Fruit fly (Drosophila melanogaster) whole organism, embryonic: ENCODE data around the gene CG31213.

Experiments
- CG11093 ChIP-seq: fragments of 200-800 bp; sonication (Bioruptor generic); IDR thresholded peaks from 3 replicates; pipeline ENCODE4 v1.3.6; 2022; ENCODE audit warnings: missing biosample characterization, missing genetic modification characterization
- CG12299 ChIP-seq: fragments of 200-800 bp; sonication (Bioruptor generic); optimal IDR thresholded peaks from 2 replicates; lab custom pipeline; 2018; ENCODE audit warnings: missing biosample characterization, mild to moderate bottlenecking, missing genetic modification characterization
- CG13287 ChIP-seq: fragments of 200-800 bp; sonication (Bioruptor generic); IDR thresholded peaks from 2 replicates; pipeline ENCODE4 v1.3.6; 2022; ENCODE audit warnings: missing biosample characterization, missing genetic modification characterization; ENCODE audit not compliant: partially characterized antibody
- CG13296 ChIP-seq: fragments of 200-800 bp; sonication (Bioruptor generic); optimal IDR thresholded peaks from 3 replicates; lab custom pipeline; 2018; ENCODE audit warnings: missing biosample characterization, mild to moderate bottlenecking, missing genetic modification characterization
- CG13894 ChIP-seq: fragments of 200-800 bp; sonication (Bioruptor generic); optimal IDR thresholded peaks from 3 replicates; lab custom pipeline; 2018; ENCODE audit warnings: missing biosample characterization, mild to moderate bottlenecking, missing genetic modification characterization, moderate library complexity
- CG14014 ChIP-seq: fragments of 200-800 bp; sonication (Bioruptor generic); IDR thresholded peaks from 2 replicates; pipeline ENCODE4 v1.3.6; 2022; ENCODE audit warnings: missing biosample characterization, missing genetic modification characterization
- CG15696 ChIP-seq: fragments of 200-800 bp; sonication (Bioruptor generic); optimal IDR thresholded peaks from 2 replicates; lab custom pipeline; 2019; ENCODE audit warnings: missing biosample characterization, mild to moderate bottlenecking, missing genetic modification characterization, moderate library complexity
- CG17829 ChIP-seq: fragments of 200-800 bp; optimal IDR thresholded peaks from 2 replicates; lab custom pipeline; 2019; ENCODE audit warnings: missing biosample characterization, mild to moderate bottlenecking, missing genetic modification characterization, moderate library complexity
- CG18262 ChIP-seq: fragments of 200-800 bp; optimal IDR thresholded peaks from 3 replicates; lab custom pipeline; 2019; ENCODE audit warnings: missing biosample characterization, mild to moderate bottlenecking, missing genetic modification characterization, moderate library complexity
- CG2678 ChIP-seq: fragments of 200-800 bp; sonication (Bioruptor generic); optimal IDR thresholded peaks from 3 replicates; lab custom pipeline; 2019; ENCODE audit warnings: missing biosample characterization, mild to moderate bottlenecking, missing genetic modification characterization, moderate library complexity
- CG30403 ChIP-seq: fragments of 200-800 bp; sonication (Bioruptor generic); optimal IDR thresholded peaks from 3 replicates; lab custom pipeline; 2016; ENCODE audit warnings: missing biosample characterization, missing genetic modification characterization
- CG31441 ChIP-seq: fragments of 200-800 bp; sonication (Bioruptor generic); IDR thresholded peaks from 2 replicates; pipeline ENCODE4 v1.3.6; 2022; ENCODE audit warnings: missing biosample characterization, missing genetic modification characterization
- CG5953 ChIP-seq: fragments of 200-800 bp; sonication (Bioruptor generic); IDR thresholded peaks from 2 replicates; pipeline ENCODE4 v1.3.6; 2022; ENCODE audit warnings: missing biosample characterization, missing genetic modification characterization
- CG6765 ChIP-seq: fragments of 200-800 bp; sonication (Bioruptor generic); optimal IDR thresholded peaks from 3 replicates; lab custom pipeline; 2017; ENCODE audit warnings: missing biosample characterization, mild to moderate bottlenecking, missing genetic modification characterization
- CG7928 ChIP-seq: fragments of 200-800 bp; sonication (Bioruptor generic); optimal IDR thresholded peaks from 2 replicates; lab custom pipeline; 2017; ENCODE audit warnings: missing biosample characterization, mild to moderate bottlenecking, missing genetic modification characterization
- CG9876 ChIP-seq: fragments of 200-800 bp; sonication (Bioruptor generic); optimal IDR thresholded peaks from 2 replicates; lab custom pipeline; 2016; ENCODE audit warnings: missing biosample characterization, missing genetic modification characterization
- Ets65A ChIP-seq: fragments of 200-800 bp; sonication (Bioruptor generic); peaks from one replicate; lab custom pipeline; 2016; ENCODE audit warnings: missing biosample characterization, missing genetic modification characterization
- H15 ChIP-seq: fragments of 200-800 bp; sonication (Bioruptor generic); IDR thresholded peaks from 3 replicates; pipeline ENCODE4 v1.3.6; 2022; ENCODE audit warnings: missing biosample characterization, missing genetic modification characterization
- HLH54F ChIP-seq: fragments of 200-800 bp; sonication (Bioruptor generic); optimal IDR thresholded peaks from 3 replicates; lab custom pipeline; 2016; ENCODE audit warnings: missing biosample characterization, missing genetic modification characterization
- NC2β ChIP-seq: fragments of 200-800 bp; sonication (Bioruptor generic); optimal IDR thresholded peaks from 2 replicates; lab custom pipeline; 2016; ENCODE audit warnings: missing biosample characterization, missing genetic modification characterization
- NfI ChIP-seq: fragments of 200-800 bp; sonication (Bioruptor generic); optimal IDR thresholded peaks from 3 replicates; lab custom pipeline; 2018; ENCODE audit warnings: missing biosample characterization, mild to moderate bottlenecking, missing genetic modification characterization, moderate library complexity
- PHDP ChIP-seq: fragments of 200-800 bp; sonication (Bioruptor generic); optimal IDR thresholded peaks from 3 replicates; lab custom pipeline; 2018; ENCODE audit warnings: missing biosample characterization, mild to moderate bottlenecking, missing genetic modification characterization, moderate library complexity
- Pdp1 ChIP-seq, 2 experiments: fragments of 200-800 bp; sonication (Bioruptor generic); optimal IDR thresholded peaks; 3 replicates each; lab custom pipeline; 2016; ENCODE audit warnings: missing biosample characterization in 2 of 2, missing genetic modification characterization in 2 of 2, mild to moderate bottlenecking in 1 of 2, moderate library complexity in 1 of 2
- Scr ChIP-seq: fragments of 200-800 bp; sonication (Bioruptor generic); IDR thresholded peaks from 2 replicates; pipeline ENCODE4 v1.3.6; 2022; ENCODE audit warnings: missing biosample characterization, missing genetic modification characterization; ENCODE audit not compliant: partially characterized antibody
- Sox102F ChIP-seq: fragments of 200-800 bp; sonication (Bioruptor generic); optimal IDR thresholded peaks from 2 replicates; lab custom pipeline; 2018; ENCODE audit warnings: missing biosample characterization, mild to moderate bottlenecking, missing genetic modification characterization, moderate library complexity
- Stat92E ChIP-seq, 3 experiments: fragments of >200 bp in 2 of 3; fragments of 200-800 bp in 1 of 3; sonication (Bioruptor generic) in 1 of 3; optimal IDR thresholded peaks; 2 replicates each; lab custom pipeline; 2017 to 2019; ENCODE audit warnings: missing biosample characterization in 3 of 3, missing genetic modification characterization in 3 of 3, mild to moderate bottlenecking in 1 of 3, moderate library complexity in 1 of 3
- ara ChIP-seq: fragments of 200-800 bp; sonication (Bioruptor generic); IDR thresholded peaks from 2 replicates; pipeline ENCODE4 v1.3.6; 2022; ENCODE audit warnings: missing biosample characterization, missing genetic modification characterization
- ato ChIP-seq: fragments of 200-800 bp; sonication (Bioruptor generic); IDR thresholded peaks from 2 replicates; pipeline ENCODE4 v1.3.6; 2022; ENCODE audit warnings: missing biosample characterization, missing genetic modification characterization; ENCODE audit not compliant: partially characterized antibody
- bcd ChIP-seq: fragments of 200-800 bp; sonication (Bioruptor generic); optimal IDR thresholded peaks from 2 replicates; lab custom pipeline; 2017; ENCODE audit warnings: missing biosample characterization, mild to moderate bottlenecking, missing genetic modification characterization
- cas ChIP-seq: fragments of 200-800 bp; sonication (Bioruptor generic); IDR thresholded peaks from 2 replicates; pipeline ENCODE4 v1.3.6; 2022; ENCODE audit warnings: missing biosample characterization, missing genetic modification characterization
- caup ChIP-seq: fragments of 200-800 bp; sonication (Bioruptor generic); optimal IDR thresholded peaks from 3 replicates; lab custom pipeline; 2017; ENCODE audit warnings: missing biosample characterization, mild to moderate bottlenecking, missing genetic modification characterization, moderate library complexity; ENCODE audit not compliant: severe bottlenecking
- chif ChIP-seq, 2 experiments: fragments of 200-800 bp; sonication (Bioruptor generic); optimal IDR thresholded peaks; 3 replicates each; lab custom pipeline; 2016; ENCODE audit warnings: missing biosample characterization in 2 of 2, missing genetic modification characterization in 2 of 2
- crp ChIP-seq, 2 experiments: fragments of 200-800 bp; sonication (Bioruptor generic); optimal IDR thresholded peaks; 2 replicates in 1 of 2; 3 replicates in 1 of 2; lab custom pipeline; 2017; ENCODE audit warnings: missing biosample characterization in 2 of 2, missing genetic modification characterization in 2 of 2, mild to moderate bottlenecking in 1 of 2, moderate library complexity in 1 of 2
- fd96Cb ChIP-seq: fragments of 200-800 bp; sonication (Bioruptor generic); optimal IDR thresholded peaks from 2 replicates; lab custom pipeline; 2018; ENCODE audit warnings: missing biosample characterization, mild to moderate bottlenecking, missing genetic modification characterization, moderate library complexity
- grau ChIP-seq: fragments of 200-800 bp; optimal IDR thresholded peaks from 3 replicates; lab custom pipeline; 2019; ENCODE audit warnings: missing biosample characterization, mild to moderate bottlenecking, missing genetic modification characterization, moderate library complexity
- hbn ChIP-seq: fragments of 200-800 bp; sonication (Bioruptor generic); IDR thresholded peaks from 2 replicates; pipeline ENCODE4 v1.3.6; 2022; ENCODE audit warnings: missing biosample characterization, missing genetic modification characterization; ENCODE audit not compliant: partially characterized antibody
- ken ChIP-seq: fragments of 200-800 bp; sonication (Bioruptor generic); IDR thresholded peaks from 3 replicates; pipeline ENCODE4 v1.3.6; 2022; ENCODE audit warnings: missing biosample characterization, missing genetic modification characterization
- kni ChIP-seq: fragments of 200-800 bp; sonication (Bioruptor generic); optimal IDR thresholded peaks from 3 replicates; lab custom pipeline; 2017; ENCODE audit warnings: mild to moderate bottlenecking, missing biosample characterization, missing genetic modification reagents, missing genetic modification characterization
- knrl ChIP-seq: fragments of 200-800 bp; sonication (Bioruptor generic); IDR thresholded peaks from 3 replicates; pipeline ENCODE4 v1.3.6; 2022; ENCODE audit warnings: missing biosample characterization, missing genetic modification characterization; ENCODE audit not compliant: partially characterized antibody
- lab ChIP-seq: fragments of 200-800 bp; sonication (Bioruptor generic); optimal IDR thresholded peaks from 3 replicates; lab custom pipeline; 2017; ENCODE audit warnings: missing biosample characterization, missing genetic modification characterization, mild to moderate bottlenecking, moderate library complexity, missing genetic modification reagents
- nmo ChIP-seq: fragments of 200-800 bp; sonication (Bioruptor generic); optimal IDR thresholded peaks from 2 replicates; lab custom pipeline; 2018; ENCODE audit warnings: missing biosample characterization, mild to moderate bottlenecking, missing genetic modification characterization, moderate library complexity
- onecut ChIP-seq: fragments of 200-800 bp; sonication (Bioruptor generic); IDR thresholded peaks from 2 replicates; pipeline ENCODE4 v1.3.6; 2022; ENCODE audit warnings: missing biosample characterization, missing genetic modification characterization
- pfk ChIP-seq: fragments of 200-800 bp; sonication (Bioruptor generic); optimal IDR thresholded peaks from 2 replicates; lab custom pipeline; 2018; ENCODE audit warnings: missing biosample characterization, mild to moderate bottlenecking, missing genetic modification characterization, moderate library complexity
- phol ChIP-seq: fragments of 200-800 bp; sonication (Bioruptor generic); optimal IDR thresholded peaks from 3 replicates; lab custom pipeline; 2018; ENCODE audit warnings: missing biosample characterization, mild to moderate bottlenecking, missing genetic modification characterization, moderate library complexity
- slbo ChIP-seq: fragments of 200-800 bp; sonication (Bioruptor generic); IDR thresholded peaks from 2 replicates; pipeline ENCODE4 v1.3.6; 2022; ENCODE audit warnings: missing biosample characterization, missing genetic modification characterization
- stc ChIP-seq: fragments of 200-800 bp; sonication (Bioruptor generic); IDR thresholded peaks from 2 replicates; pipeline ENCODE4 v1.3.6; 2022; ENCODE audit warnings: missing biosample characterization, missing genetic modification characterization
- tll ChIP-seq, 2 experiments: fragments of 200-800 bp in 1 of 2; fragments of >200 bp in 1 of 2; sonication (Bioruptor generic) in 1 of 2; optimal IDR thresholded peaks; 2 replicates each; lab custom pipeline; 2017 to 2019; ENCODE audit warnings: missing biosample characterization in 2 of 2, missing genetic modification characterization in 2 of 2, mild to moderate bottlenecking in 1 of 2, moderate library complexity in 1 of 2

CG31213 gene

DNA sequence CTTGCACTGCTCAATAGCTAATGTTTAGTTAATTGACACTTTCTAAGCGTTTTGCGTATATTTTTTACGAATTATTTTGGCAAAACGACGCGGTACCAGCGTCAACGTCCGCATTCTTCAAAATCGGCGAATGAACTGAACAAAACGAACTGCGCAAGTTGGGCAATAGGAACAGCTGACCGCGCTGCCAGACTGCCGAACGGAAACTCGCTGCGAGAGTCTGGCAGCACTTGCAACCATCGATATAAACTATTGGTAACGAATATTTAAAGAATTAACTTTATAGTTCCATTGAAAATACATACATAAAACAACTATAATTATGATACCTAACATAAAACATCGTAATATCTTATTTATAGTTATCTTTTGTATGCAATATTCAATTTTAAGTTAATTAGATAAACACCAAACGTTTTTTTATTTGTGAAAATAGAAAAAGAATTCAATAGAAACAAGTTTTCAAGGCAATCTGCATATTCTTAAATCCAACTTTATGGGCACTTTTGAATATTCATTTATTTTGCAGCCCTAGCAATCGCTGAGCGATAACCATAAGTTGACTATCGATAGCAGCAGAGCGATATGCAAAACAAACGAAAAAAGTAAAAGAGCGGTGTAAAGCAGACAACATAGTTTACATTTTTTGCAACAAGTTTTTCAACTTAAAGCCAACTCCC is 35.8 kb downstream of the CG31213 start, which contains the start of the genes Hs6st and MED25 (continued):
- TF ChIP-seq Pdp1 (GFP tag; optimal IDR thresholded peaks at IDR 0.05; lab: Kevin White, UChicago) (peak in 1 of 2 experiments; percentile 81), caup (peak; percentile 65), CG6765 (GFP tag; lab: Kevin White, UChicago) (peak; percentile 17), CG5953 (GFP tag; lab: Robert Waterston, UW) (no peak), Sox102F (GFP tag; lab: Kevin White, UChicago) (peak; percentile 11), CG18262 (tag; lab: Kevin White, UChicago) (peak; percentile 29), CG7928 (peak; percentile 93), tll (GFP tag; optimal IDR thresholded peaks at IDR 0.05; lab: Kevin White, UChicago) (peak in 1 of 2 experiments; percentile 14), lab (GFP tag; lab: Kevin White, UChicago) (peak; percentile 78), CG2678 (tag; lab: Kevin White, UChicago) (no peak), PHDP (tag; lab: Kevin White, UChicago) (peak; percentile 24), CG13287 (GFP tag; lab: Robert Waterston, UW) (peak; percentile 73), grau (tag; lab: Kevin White, UChicago) (peak; percentile 38), Scr (GFP tag; lab: Robert Waterston, UW) (peak; percentile 82), pfk (GFP tag; lab: Kevin White, UChicago) (peak; percentile 14), CG13894 (tag; lab: Kevin White, UChicago) (no peak), CG17829 (tag; lab: Kevin White, UChicago) (peak; percentile 43), H15 (GFP tag; lab: Robert Waterston, UW) (no peak), Stat92E (GFP tag; optimal IDR thresholded peaks at IDR 0.05; lab: Kevin White, UChicago) (peak in 1 of 3 experiments; percentile 38), Ets65A (GFP tag; lab: Kevin White, UChicago) (peak; percentile 91), chif (GFP tag; optimal IDR thresholded peaks at IDR 0.05; lab: Kevin White, UChicago) (no peak), CG13296 (GFP tag; lab: Kevin White, UChicago) (peak; percentile 67), crp (GFP tag; optimal IDR thresholded peaks at IDR 0.05; lab: Kevin White, UChicago) (peak; percentile 80 to 96), fd96Cb (tag; lab: Kevin White, UChicago) (peak; percentile 53), phol (tag; lab: Kevin White, UChicago) (peak; percentile 79), cas (GFP tag; lab: Robert Waterston, UW) (no peak), ato (0 out of 2 replicates have a peak, but pooled peaks have one; percentile 40), ara (GFP tag; lab: Robert Waterston, UW) (0 out of 2 replicates have a peak, but pooled peaks have one; percentile 10), CG15696 (tag; lab: Kevin White, UChicago) (peak; percentile 14), nmo (GFP tag; lab: Kevin White, UChicago) (peak; percentile 55), CG12299 (tag; lab: Kevin White, UChicago) (no peak), ken (GFP tag; lab: Robert Waterston, UW) (no peak), NfI (GFP tag; lab: Kevin White, UChicago) (peak; percentile 39), hbn (peak; percentile 57), CG14014 (GFP tag; lab: Robert Waterston, UW) (peak; percentile 40; the same call in 1 of the 2 replicates), knrl (GFP tag; lab: Robert Waterston, UW) (peak; percentile 79), CG11093 (GFP tag; lab: Robert Waterston, UW) (no peak), CG30403 (GFP tag; lab: Kevin White, UChicago) (peak; percentile 34), HLH54F (peak; percentile 31), onecut (GFP tag; lab: Robert Waterston, UW) (peak; percentile 46; the same call in 1 of the 2 replicates), CG9876 (GFP tag; lab: Kevin White, UChicago) (no peak), CG31441 (GFP tag; lab: Robert Waterston, UW) (peak; percentile 53; the same call in 1 of the 2 replicates), stc (GFP tag; lab: Robert Waterston, UW) (0 out of 2 replicates have a peak, but pooled peaks have one; percentile 17), slbo (GFP tag; lab: Robert Waterston, UW) (peak; percentile 66), bcd (peak; percentile 50), NC2β (GFP tag; lab: Kevin White, UChicago) (no peak), kni (peak; percentile 50)
